Fruit fly (Drosophila melanogaster): ENCODE measurements around the gene Set.

Gene Set

dm6 chr3R:15262710-15263672 lies at the start of gene Set, which contains the start of gene eIF2gamma (continued):
- TF ChIP-seq CG12391 (tag; optimal IDR thresholded peaks at IDR 0.05) (peak; percentile 22), YL-1 (GFP tag; optimal IDR thresholded peaks at IDR 0.05) (peak; percentile 51), sens (GFP tag) (peak; percentile 7), Atf3 (GFP tag; optimal IDR thresholded peaks at IDR 0.05) (peak; percentile 28), CG18619 (GFP tag; optimal IDR thresholded peaks at IDR 0.05) (no peak), eyg (GFP tag; optimal IDR thresholded peaks at IDR 0.05) (peak; percentile 19), lbe (GFP tag; optimal IDR thresholded peaks at IDR 0.05) (peak; percentile 20), CG34376 (GFP tag; optimal IDR thresholded peaks at IDR 0.05) (peak; percentile 39), ERR (GFP tag; optimal IDR thresholded peaks at IDR 0.05) (peak; percentile 60), CG32767 (GFP tag; IDR thresholded peaks at IDR 0.05) (0 out of 2 replicates have a peak, but pooled peaks have one; percentile 44), CG15479 (GFP tag; optimal IDR thresholded peaks at IDR 0.05) (peak; percentile 36), CG10979 (tag; optimal IDR thresholded peaks at IDR 0.05) (peak; percentile 10), Trl (optimal IDR thresholded peaks at IDR 0.05) (no peak), Trl (GFP tag; optimal IDR thresholded peaks at IDR 0.05) (peak; percentile 40), Sin3A (optimal IDR thresholded peaks at IDR 0.05) (peak; percentile 67), HLH54F (GFP tag; optimal IDR thresholded peaks at IDR 0.05) (peak; percentile 29), row (GFP tag; IDR thresholded peaks at IDR 0.05) (peak; percentile 45; the same call in 2 of the 3 replicates), CG3847 (GFP tag; IDR thresholded peaks at IDR 0.05) (peak; percentile 72), BEAF-32 (GFP tag; optimal IDR thresholded peaks at IDR 0.05) (peak; percentile 97), ci (GFP tag; IDR thresholded peaks at IDR 0.05) (0 out of 3 replicates have a peak, but pooled peaks have one; percentile 55), C15 (GFP tag; IDR thresholded peaks at IDR 0.05) (no peak), sens-2 (GFP tag; IDR thresholded peaks at IDR 0.05) (0 out of 2 replicates have a peak, but pooled peaks have one; percentile 5), CG17802 (tag; optimal IDR thresholded peaks at IDR 0.05) (peak; percentile 24), Scr (GFP tag; IDR thresholded peaks at IDR 0.05; ENCODE audit: partially characterized antibody) (peak; percentile 95), Atf6 (GFP tag; IDR thresholded peaks at IDR 0.05) (0 out of 2 replicates have a peak, but pooled peaks have one; percentile 42), fu2 (GFP tag; optimal IDR thresholded peaks at IDR 0.05) (peak; percentile 33), klu (GFP tag; IDR thresholded peaks at IDR 0.05) (no peak), CG34224 (GFP tag; IDR thresholded peaks at IDR 0.05; ENCODE audit: partially characterized antibody) (peak; percentile 96), slbo (GFP tag; IDR thresholded peaks at IDR 0.05) (peak; percentile 72), CG4820 (GFP tag; optimal IDR thresholded peaks at IDR 0.05) (no peak), CG30403 (GFP tag; optimal IDR thresholded peaks at IDR 0.05) (peak; percentile 22), ato (GFP tag; IDR thresholded peaks at IDR 0.05; ENCODE audit: partially characterized antibody) (peak; percentile 99), bbx (GFP tag; IDR thresholded peaks at IDR 0.05; ENCODE audit: partially characterized antibody) (peak; percentile 99), CG17359 (tag; optimal IDR thresholded peaks at IDR 0.05) (no peak), fru (optimal IDR thresholded peaks at IDR 0.05) (no peak), ara (GFP tag; IDR thresholded peaks at IDR 0.05) (peak; percentile 53; the same call in 1 of the 2 replicates), CG9932 (GFP tag; IDR thresholded peaks at IDR 0.05) (peak; percentile 87), D19B (GFP tag; optimal IDR thresholded peaks at IDR 0.05) (no peak), CG17186 (GFP tag; optimal IDR thresholded peaks at IDR 0.05) (peak; percentile 87), Rx (GFP tag; IDR thresholded peaks at IDR 0.05) (no peak), Opbp (GFP tag; IDR thresholded peaks at IDR 0.05; ENCODE audit: partially characterized antibody) (peak; percentile 98), jigr1 (GFP tag; IDR thresholded peaks at IDR 0.05) (no peak), CG1792 (GFP tag; optimal IDR thresholded peaks at IDR 0.05) (no peak), HmgD (GFP tag; optimal IDR thresholded peaks at IDR 0.05) (peak; percentile 79), amos (GFP tag; IDR thresholded peaks at IDR 0.05; ENCODE audit: partially characterized antibody) (peak; percentile 99), ranshi (GFP tag; IDR thresholded peaks at IDR 0.05) (peak; percentile 54; the same call in 1 of the 2 replicates), CG10267 (tag; optimal IDR thresholded peaks at IDR 0.05) (peak; percentile 96), CG8944 (GFP tag; optimal IDR thresholded peaks at IDR 0.05) (peak; percentile 25), CG2129 (GFP tag; IDR thresholded peaks at IDR 0.05; ENCODE audit: partially characterized antibody) (peak; percentile 88)

Data from whole organism, embryonic.